Fruit fly (Drosophila melanogaster): ENCODE results near the gene Ptip.

Ptip gene

dm6 chr3L:14031171-14032126 lies 2.5 kb upstream of the Ptip start, which contains the start of the genes CG6650 and endos (continued):
- TF ChIP-seq CG14710 (tag; optimal IDR thresholded peaks at IDR 0.05) (peak; percentile 77), CG34376 (GFP tag; optimal IDR thresholded peaks at IDR 0.05) (peak; percentile 82), CG15479 (GFP tag; optimal IDR thresholded peaks at IDR 0.05) (peak; percentile 49), hkb (optimal IDR thresholded peaks at IDR 0.05) (no peak), hkb (GFP tag; IDR thresholded peaks at IDR 0.05) (no peak; the same call in 1 of the 2 replicates), Drgx (GFP tag; IDR thresholded peaks at IDR 0.05) (no peak; the same call in 1 of the 2 replicates), sima (GFP tag; optimal IDR thresholded peaks at IDR 0.05) (no peak), ash1 (GFP tag; optimal IDR thresholded peaks at IDR 0.05) (no peak), CTCF (GFP tag; optimal IDR thresholded peaks at IDR 0.05) (no peak), Nf-YB (GFP tag; optimal IDR thresholded peaks at IDR 0.05) (peak; percentile 0), BEAF-32 (GFP tag; optimal IDR thresholded peaks at IDR 0.05) (peak; percentile 83), fd96Cb (tag; optimal IDR thresholded peaks at IDR 0.05) (no peak), exex (tag; optimal IDR thresholded peaks at IDR 0.05) (peak; percentile 43), Bgb (GFP tag; IDR thresholded peaks at IDR 0.05; ENCODE audit: partially characterized antibody) (peak; percentile 76), Xbp1 (GFP tag; optimal IDR thresholded peaks at IDR 0.05) (peak; percentile 41), crp (GFP tag; optimal IDR thresholded peaks at IDR 0.05) (no peak), Dll (GFP tag; IDR thresholded peaks at IDR 0.05; ENCODE audit: partially characterized antibody) (peak; percentile 85), ewg (GFP tag; optimal IDR thresholded peaks at IDR 0.05) (no peak), tup (GFP tag; optimal IDR thresholded peaks at IDR 0.05) (no peak), unc-4 (GFP tag; IDR thresholded peaks at IDR 0.05; ENCODE audit: partially characterized antibody) (peak; percentile 68), B-H2 (GFP tag; optimal IDR thresholded peaks at IDR 0.05) (peak; percentile 69), CG17568 (GFP tag; optimal IDR thresholded peaks at IDR 0.05) (no peak), vfl (GFP tag; optimal IDR thresholded peaks at IDR 0.05) (no peak), CG2712 (tag; optimal IDR thresholded peaks at IDR 0.05) (peak; percentile 54), CG18476 (GFP tag; optimal IDR thresholded peaks at IDR 0.05) (peak; percentile 50), CG4424 (GFP tag; optimal IDR thresholded peaks at IDR 0.05) (peak; percentile 33), CG30403 (GFP tag; optimal IDR thresholded peaks at IDR 0.05) (peak; percentile 39), CkIIα-i1 (GFP tag; IDR thresholded peaks at IDR 0.05) (no peak), cg (GFP tag; optimal IDR thresholded peaks at IDR 0.05) (peak; percentile 69), vnd (GFP tag; IDR thresholded peaks at IDR 0.05; ENCODE audit: partially characterized antibody) (peak; percentile 73), hb (GFP tag; IDR thresholded peaks at IDR 0.05; ENCODE audit: partially characterized antibody) (peak; percentile 65), kah (GFP tag; optimal IDR thresholded peaks at IDR 0.05) (no peak), CG1603 (tag; optimal IDR thresholded peaks at IDR 0.05) (peak; percentile 63), sug (tag; optimal IDR thresholded peaks at IDR 0.05) (peak; percentile 67), Dfd (GFP tag; optimal IDR thresholded peaks at IDR 0.05) (no peak), lmd (GFP tag; IDR thresholded peaks at IDR 0.05) (peak; percentile 25; the same call in 1 of the 2 replicates), CG32767 (GFP tag; IDR thresholded peaks at IDR 0.05) (no peak), CG8089 (GFP tag; optimal IDR thresholded peaks at IDR 0.05) (no peak), CG18599 (GFP tag; optimal IDR thresholded peaks at IDR 0.05) (peak; percentile 56), CHES-1-like (GFP tag; optimal IDR thresholded peaks at IDR 0.05) (no peak), Usf (GFP tag; optimal IDR thresholded peaks at IDR 0.05) (no peak), zen2 (GFP tag; IDR thresholded peaks at IDR 0.05; ENCODE audit: partially characterized antibody) (peak; percentile 19), croc (GFP tag; conservative IDR thresholded peaks at IDR 0.05) (no peak), Chrac-16 (GFP tag; optimal IDR thresholded peaks at IDR 0.05) (peak; percentile 18), HHEX (GFP tag; optimal IDR thresholded peaks at IDR 0.05) (no peak), CG9817 (tag; optimal IDR thresholded peaks at IDR 0.05) (peak; percentile 48), Ravus (GFP tag; IDR thresholded peaks at IDR 0.05) (no peak), br (optimal IDR thresholded peaks at IDR 0.05) (no peak)
